ENCODE assay signal across 1 fruit fly cellular context in genomic region chr3L:9041042-9041477, dm6.
TF ChIP-seq lines count a peak whose summit lies in the region.

TSS of gene Doc1 (plus strand) at chr3L:9041375.

TF ChIP-seq in whole organism, embryonic, 481 proteins besides CTCF, POLR2A, EP300 and RAD21 (continued from another document):
- peak; percentile 27; the same call in 1 of the 3 replicates for TF ChIP-seq CG16813 (GFP tag; IDR thresholded peaks at IDR 0.05; lab: Robert Waterston, UW; ENCODE audit: partially characterized antibody)
- TF ChIP-seq zen2 (GFP tag; IDR thresholded peaks at IDR 0.05; lab: Robert Waterston, UW; ENCODE audit: partially characterized antibody) = 0 out of 3 replicates have a peak, but pooled peaks have one; percentile 40
- no peak for TF ChIP-seq CG14965 (GFP tag; optimal IDR thresholded peaks at IDR 0.05; lab: Kevin White, UChicago; ENCODE audit: borderline replicate concordance)
- TF ChIP-seq hkb (optimal IDR thresholded peaks at IDR 0.05; lab: Kevin White, UChicago) = no peak
- TF ChIP-seq hkb (GFP tag; IDR thresholded peaks at IDR 0.05; lab: Robert Waterston, UW) = 0 out of 2 replicates have a peak, but pooled peaks have one; percentile 21
- 0 out of 3 replicates have a peak, but pooled peaks have one; percentile 12 for TF ChIP-seq otp (GFP tag; IDR thresholded peaks at IDR 0.05; lab: Robert Waterston, UW)
- no peak for TF ChIP-seq CG4328 (GFP tag; optimal IDR thresholded peaks at IDR 0.05; lab: Kevin White, UChicago)
- peak in 1 of 2 experiments; percentile 20 for TF ChIP-seq insv (GFP tag; optimal IDR thresholded peaks at IDR 0.05; lab: Kevin White, UChicago)
- TF ChIP-seq ash1 (GFP tag; optimal IDR thresholded peaks at IDR 0.05; lab: Kevin White, UChicago) = no peak
- TF ChIP-seq zen (tag; optimal IDR thresholded peaks at IDR 0.05; lab: Kevin White, UChicago) = peak; percentile 21
- no peak for TF ChIP-seq CG9609 (GFP tag; optimal IDR thresholded peaks at IDR 0.05; lab: Kevin White, UChicago)
- TF ChIP-seq sens (GFP tag; lab: Kevin White, UChicago) = peak; percentile 54
- no peak for TF ChIP-seq crc (GFP tag; optimal IDR thresholded peaks at IDR 0.05; lab: Kevin White, UChicago)
- no peak for TF ChIP-seq danr (GFP tag; IDR thresholded peaks at IDR 0.05; lab: Robert Waterston, UW)
- peak; percentile 30 for TF ChIP-seq grn (GFP tag; optimal IDR thresholded peaks at IDR 0.05; lab: Kevin White, UChicago)
- no peak for TF ChIP-seq H15 (GFP tag; IDR thresholded peaks at IDR 0.05; lab: Robert Waterston, UW)
- no peak for TF ChIP-seq dmrt11E (tag; optimal IDR thresholded peaks at IDR 0.05; lab: Kevin White, UChicago)
- peak; percentile 75 for TF ChIP-seq CG17829 (tag; optimal IDR thresholded peaks at IDR 0.05; lab: Kevin White, UChicago)
- peak; percentile 20; the same call in 1 of the 2 replicates for TF ChIP-seq CG8765 (GFP tag; IDR thresholded peaks at IDR 0.05; lab: Robert Waterston, UW)
- TF ChIP-seq Pdp1 (GFP tag; optimal IDR thresholded peaks at IDR 0.05; lab: Kevin White, UChicago) = peak in 1 of 2 experiments; percentile 13
- TF ChIP-seq sr (GFP tag; IDR thresholded peaks at IDR 0.05; lab: Robert Waterston, UW) = peak; percentile 100
- peak; percentile 45 for TF ChIP-seq CG8478 (optimal IDR thresholded peaks at IDR 0.05; lab: Kevin White, UChicago)
- peak; percentile 99 for TF ChIP-seq Nf-YB (GFP tag; optimal IDR thresholded peaks at IDR 0.05; lab: Kevin White, UChicago)
- TF ChIP-seq CoRest (tag; optimal IDR thresholded peaks at IDR 0.05; lab: Kevin White, UChicago) = peak; percentile 11
- peak; percentile 96 for TF ChIP-seq Nf-YA (GFP tag; IDR thresholded peaks at IDR 0.05; lab: Robert Waterston, UW)
- TF ChIP-seq Stat92E (GFP tag; optimal IDR thresholded peaks at IDR 0.05; lab: Kevin White, UChicago) = peak in 1 of 3 experiments; percentile 27
- TF ChIP-seq yki (optimal IDR thresholded peaks at IDR 0.05; lab: Kevin White, UChicago) = no peak
- TF ChIP-seq CG1832 (GFP tag; optimal IDR thresholded peaks at IDR 0.05; lab: Kevin White, UChicago) = peak; percentile 90
- TF ChIP-seq cg (GFP tag; optimal IDR thresholded peaks at IDR 0.05; lab: Kevin White, UChicago) = peak; percentile 38
- TF ChIP-seq fru (optimal IDR thresholded peaks at IDR 0.05; lab: Kevin White, UChicago) = no peak
- no peak for TF ChIP-seq ham (GFP tag; IDR thresholded peaks at IDR 0.05; lab: Robert Waterston, UW)
- no peak for TF ChIP-seq prd (optimal IDR thresholded peaks at IDR 0.05; lab: Kevin White, UChicago)
- peak; percentile 25; the same call in 1 of the 3 replicates for TF ChIP-seq prd (GFP tag; IDR thresholded peaks at IDR 0.05; lab: Robert Waterston, UW)
- TF ChIP-seq toy (GFP tag; IDR thresholded peaks at IDR 0.05; lab: Robert Waterston, UW) = no peak
- peak; percentile 49; the same call in 2 of the 3 replicates for TF ChIP-seq z (GFP tag; IDR thresholded peaks at IDR 0.05; lab: Robert Waterston, UW)
- TF ChIP-seq CG2678 (tag; optimal IDR thresholded peaks at IDR 0.05; lab: Kevin White, UChicago) = no peak
- peak; percentile 61 for TF ChIP-seq gcm (GFP tag; optimal IDR thresholded peaks at IDR 0.05; lab: Kevin White, UChicago)
- peak; percentile 78 for TF ChIP-seq CG15479 (GFP tag; optimal IDR thresholded peaks at IDR 0.05; lab: Kevin White, UChicago)
- TF ChIP-seq oc (tag; optimal IDR thresholded peaks at IDR 0.05; lab: Kevin White, UChicago) = no peak
- peak in 1 of 2 experiments; percentile 63 for TF ChIP-seq tll (GFP tag; optimal IDR thresholded peaks at IDR 0.05; lab: Kevin White, UChicago)
- peak; percentile 89 for TF ChIP-seq kni (GFP tag; optimal IDR thresholded peaks at IDR 0.05; lab: Kevin White, UChicago)
- TF ChIP-seq CG2199 (GFP tag; IDR thresholded peaks at IDR 0.05; lab: Robert Waterston, UW) = 0 out of 3 replicates have a peak, but pooled peaks have one; percentile 40
- 0 out of 3 replicates have a peak, but pooled peaks have one; percentile 16 for TF ChIP-seq zfh1 (GFP tag; IDR thresholded peaks at IDR 0.05; lab: Robert Waterston, UW)
- TF ChIP-seq Deaf1 (tag; optimal IDR thresholded peaks at IDR 0.05; lab: Kevin White, UChicago) = peak; percentile 65
